Worm (Caenorhabditis elegans) whole organism, L4/young adult: ENCODE results near the gene C06E7.4.

Source experiments
- W03F9.2 ChIP-seq: fragments of 150-350 bp; optimal IDR thresholded peaks from 2 replicates; lab custom pipeline; 2014; ENCODE audit warnings: missing biosample characterization, missing genetic modification characterization
- dao-5 ChIP-seq: sonication (generic microtip); optimal IDR thresholded peaks from 2 replicates; lab custom pipeline; 2016; ENCODE audit warnings: missing genotype, missing genetic modification characterization, moderate library complexity, missing compliant biosample characterization
- him-1 ChIP-seq: sonication (generic microtip); optimal IDR thresholded peaks from 2 replicates; lab custom pipeline; 2016; ENCODE audit warnings: missing genotype, missing genetic modification reagents, missing genetic modification characterization, missing compliant biosample characterization

- TF ChIP-seq him-1 (tag; lab: Kevin White, UChicago) (no peak), W03F9.2 (no peak), dao-5 (no peak)
Observed at ce11 chrIV:5856975-5857374, 2.8 kb downstream of the C06E7.4 start.
